Fruit fly (Drosophila melanogaster): ENCODE data around the gene Drgx.
A peak's percentile ranks its signal among the peaks of the same experiment; 100 is the strongest.

Drgx gene

dm6 chr2L:3662307-3662795 lies at the start of gene Drgx:
Drgx (plus strand) TSS chr2L:3662745.
- no peak for TF ChIP-seq noc (tag; optimal IDR thresholded peaks at IDR 0.05)

- TF ChIP-seq noc (tag; optimal IDR thresholded peaks at IDR 0.05): no peak
Measured at dm6 chr2L:3615156-3615555, 47.4 kb upstream of the Drgx start.

- TF ChIP-seq noc (tag; optimal IDR thresholded peaks at IDR 0.05): no peak
Measured at dm6 chr2L:3618818-3619362, 43.7 kb upstream of the Drgx start, which contains the start of gene Ugt36A1. Ugt36A1 (plus strand) TSS chr2L:3619097.

- no peak for TF ChIP-seq noc (tag; optimal IDR thresholded peaks at IDR 0.05)
Measured at dm6 chr2L:3621604-3622003, 40.9 kb upstream of the Drgx start, which contains the start of gene CG15418. CG15418 (minus strand) TSS chr2L:3621704.

dm6 chr2L:3624784-3625183 lies 37.8 kb upstream of the Drgx start:
- TF ChIP-seq noc (tag; optimal IDR thresholded peaks at IDR 0.05): no peak

dm6 chr2L:3628819-3629218 lies 33.7 kb upstream of the Drgx start:
- TF ChIP-seq noc (tag; optimal IDR thresholded peaks at IDR 0.05): peak; percentile 37

dm6 chr2L:3629466-3629865 lies 33.1 kb upstream of the Drgx start:
- peak; percentile 33 for TF ChIP-seq noc (tag; optimal IDR thresholded peaks at IDR 0.05)

dm6 chr2L:3630763-3631162 lies 31.8 kb upstream of the Drgx start:
- no peak for TF ChIP-seq noc (tag; optimal IDR thresholded peaks at IDR 0.05)

- no peak for TF ChIP-seq noc (tag; optimal IDR thresholded peaks at IDR 0.05)
Measured at dm6 chr2L:3631262-3632046, 31.1 kb upstream of the Drgx start.

- TF ChIP-seq noc (tag; optimal IDR thresholded peaks at IDR 0.05): peak; percentile 97
Measured at dm6 chr2L:3632047-3632880, 30.3 kb upstream of the Drgx start.

- TF ChIP-seq noc (tag; optimal IDR thresholded peaks at IDR 0.05): no peak
Measured at dm6 chr2L:3633871-3634270, 28.7 kb upstream of the Drgx start.

- TF ChIP-seq noc (tag; optimal IDR thresholded peaks at IDR 0.05): no peak
Measured at dm6 chr2L:3635444-3635843, 27.1 kb upstream of the Drgx start.

dm6 chr2L:3639924-3640323 lies 22.6 kb upstream of the Drgx start:
- peak; percentile 72 for TF ChIP-seq noc (tag; optimal IDR thresholded peaks at IDR 0.05)

dm6 chr2L:3640952-3641351 lies 21.6 kb upstream of the Drgx start:
- peak; percentile 64 for TF ChIP-seq noc (tag; optimal IDR thresholded peaks at IDR 0.05)

- no peak for TF ChIP-seq noc (tag; optimal IDR thresholded peaks at IDR 0.05)
Measured at dm6 chr2L:3642148-3642920, 20.2 kb upstream of the Drgx start.

dm6 chr2L:3645339-3645738 lies 17.2 kb upstream of the Drgx start:
- TF ChIP-seq noc (tag; optimal IDR thresholded peaks at IDR 0.05): no peak

Data from whole organism, larva.